Worm (Caenorhabditis elegans): ENCODE results near the gene cyp-25A6.

DNA sequence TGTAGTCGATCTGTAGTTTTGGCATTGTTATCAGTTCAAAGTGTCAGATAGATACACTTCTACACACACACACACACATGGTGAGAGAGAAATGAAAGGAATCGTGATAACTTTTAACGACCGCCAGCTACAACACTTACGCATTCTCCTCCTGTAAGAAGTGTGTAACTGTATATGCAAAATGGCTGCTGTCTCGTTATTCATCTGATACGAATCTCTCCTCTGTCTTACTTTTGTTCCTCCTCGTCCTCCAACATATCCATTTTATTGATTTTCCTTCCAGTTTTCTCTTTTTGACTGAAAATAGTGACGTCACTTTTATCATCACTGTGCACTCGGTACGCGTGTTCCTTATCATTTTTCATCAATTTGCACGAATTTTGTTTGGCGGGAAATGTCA, 15.5 kb downstream of the cyp-25A6 start:
- TF ChIP-seq dao-5 (tag; optimal IDR thresholded peaks at IDR 0.05) = no peak
- no peak for TF ChIP-seq him-1 (tag; optimal IDR thresholded peaks at IDR 0.05)
- TF ChIP-seq W03F9.2 (tag; optimal IDR thresholded peaks at IDR 0.05) = no peak
